Worm (Caenorhabditis elegans): ENCODE results near the gene E02A10.3.
A peak's percentile ranks its signal among the peaks of the same experiment; 100 is the strongest.

DNA sequence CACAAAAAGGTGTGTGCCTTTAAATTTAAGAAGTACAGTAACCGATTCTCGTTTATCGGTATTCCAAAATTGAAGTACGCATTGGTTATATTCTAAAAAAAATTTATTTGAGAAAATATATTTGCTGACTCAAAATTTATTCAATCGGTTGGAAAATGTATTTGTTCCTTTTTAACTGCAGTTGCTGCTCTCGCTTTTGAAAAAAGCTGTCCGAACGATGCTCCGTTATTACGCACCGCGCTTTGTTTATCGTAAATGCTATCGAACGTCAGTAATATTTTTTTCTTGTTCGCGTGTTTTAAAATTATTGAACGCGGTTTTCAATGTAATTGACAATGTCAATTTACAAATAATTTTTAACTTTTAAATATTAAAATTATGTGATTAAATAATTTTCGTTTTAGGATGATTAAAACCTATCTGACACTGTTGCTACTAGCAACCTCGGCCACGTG lies 19.0 kb upstream of the E02A10.3 start, which contains the start of gene sel-1:
- no peak for TF ChIP-seq sox-4 (tag; optimal IDR thresholded peaks at IDR 0.05)
- TF ChIP-seq lin-35 (GFP tag; optimal IDR thresholded peaks at IDR 0.05): peak; percentile 3 to 50
- TF ChIP-seq mep-1 (tag; optimal IDR thresholded peaks at IDR 0.05): peak; percentile 42
- TF ChIP-seq nhr-90 (tag; optimal IDR thresholded peaks at IDR 0.05; ENCODE audit: poor library complexity): peak; percentile 29
- TF ChIP-seq nhr-12 (tag; optimal IDR thresholded peaks at IDR 0.05): no peak
